Worm (Caenorhabditis elegans) whole organism, L4/young adult: ENCODE results near the gene F28C6.9.

ENCODE experiments used
- W03F9.2 ChIP-seq: fragments of 150-350 bp; optimal IDR thresholded peaks from 2 replicates; lab custom pipeline; 2014; ENCODE audit warnings: missing biosample characterization, missing genetic modification characterization
- dao-5 ChIP-seq: sonication (generic microtip); optimal IDR thresholded peaks from 2 replicates; lab custom pipeline; 2016; ENCODE audit warnings: missing genotype, missing genetic modification characterization, moderate library complexity, missing compliant biosample characterization
- him-1 ChIP-seq: sonication (generic microtip); optimal IDR thresholded peaks from 2 replicates; lab custom pipeline; 2016; ENCODE audit warnings: missing genotype, missing genetic modification reagents, missing genetic modification characterization, missing compliant biosample characterization

ce11 chrII:8625163-8625562 is 15.2 kb upstream of the F28C6.9 start, which contains the start of gene sptf-2:
- TF ChIP-seq him-1 (tag; lab: Kevin White, UChicago) (no peak), dao-5 (tag; lab: Kevin White, UChicago) (no peak), W03F9.2 (tag; lab: Kevin White, UChicago) (no peak)
